Fruit fly (Drosophila melanogaster) whole organism, adult: ENCODE data around the gene Cp7Fa.
A peak's percentile ranks its signal among the peaks of the same experiment; 100 is the strongest.

Experiments used
- CG11617 ChIP-seq: fragments of 200-800 bp; sonication (Bioruptor generic); optimal IDR thresholded peaks from 2 replicates; lab custom pipeline; 2017; ENCODE audit warnings: mild to moderate bottlenecking, missing biosample characterization, missing genetic modification reagents, missing genetic modification characterization
- CG12768 ChIP-seq: fragments of 200-800 bp; sonication (Bioruptor generic); optimal IDR thresholded peaks from 2 replicates; lab custom pipeline; 2017; ENCODE audit warnings: missing biosample characterization, missing genetic modification characterization, mild to moderate bottlenecking, moderate library complexity, missing genetic modification reagents
- CG14711 ChIP-seq: fragments of 200-800 bp; sonication (Bioruptor generic); optimal IDR thresholded peaks from 2 replicates; lab custom pipeline; 2018; ENCODE audit warnings: missing biosample characterization, mild to moderate bottlenecking, missing genetic modification characterization, moderate library complexity
- CG1620 ChIP-seq: fragments of 200-800 bp; sonication (Bioruptor generic); optimal IDR thresholded peaks from 2 replicates; lab custom pipeline; 2016; ENCODE audit warnings: missing biosample characterization, missing genetic modification characterization
- CG33017 ChIP-seq: fragments of 200-800 bp; sonication (Bioruptor generic); optimal IDR thresholded peaks from 2 replicates; lab custom pipeline; 2018; ENCODE audit warnings: missing biosample characterization, mild to moderate bottlenecking, missing genetic modification characterization, moderate library complexity
- CG5204 ChIP-seq: fragments of 200-800 bp; sonication (Bioruptor generic); optimal IDR thresholded peaks from 2 replicates; lab custom pipeline; 2016; ENCODE audit warnings: missing biosample characterization, missing genetic modification characterization
- CG7045 ChIP-seq: fragments of 200-800 bp; sonication (Bioruptor generic); optimal IDR thresholded peaks from 2 replicates; lab custom pipeline; 2017; ENCODE audit warnings: missing biosample characterization, mild to moderate bottlenecking, missing genetic modification characterization
- CG7101 ChIP-seq: fragments of 200-800 bp; sonication (Bioruptor generic); optimal IDR thresholded peaks from 2 replicates; lab custom pipeline; 2018; ENCODE audit warnings: missing biosample characterization, mild to moderate bottlenecking, missing genetic modification characterization, moderate library complexity
- Clk ChIP-seq: fragments of 200-800 bp; sonication (Bioruptor generic); optimal IDR thresholded peaks from 2 replicates; lab custom pipeline; 2017; ENCODE audit warnings: missing biosample characterization, missing genetic modification characterization
- Crg-1 ChIP-seq: fragments of 200-800 bp; sonication (Bioruptor generic); optimal IDR thresholded peaks from 2 replicates; lab custom pipeline; 2016; ENCODE audit warnings: missing biosample characterization, missing genetic modification characterization
- Hr96 ChIP-seq: fragments of 200-800 bp; sonication (Bioruptor generic); optimal IDR thresholded peaks from 2 replicates; lab custom pipeline; 2016; ENCODE audit warnings: missing biosample characterization, missing genetic modification characterization
- Mnt ChIP-seq: fragments of 200-800 bp; sonication (Bioruptor generic); optimal IDR thresholded peaks from 2 replicates; lab custom pipeline; 2016; ENCODE audit warnings: missing biosample characterization, mild to moderate bottlenecking, missing genetic modification characterization
- bab1 ChIP-seq: fragments of 200-800 bp; sonication (Bioruptor generic); optimal IDR thresholded peaks from 3 replicates; lab custom pipeline; 2019; ENCODE audit warnings: missing biosample characterization, mild to moderate bottlenecking, missing genetic modification characterization, moderate library complexity
- cic ChIP-seq: fragments of 200-800 bp; sonication (Bioruptor generic); optimal IDR thresholded peaks from 2 replicates; lab custom pipeline; 2017; ENCODE audit warnings: missing biosample characterization, mild to moderate bottlenecking, missing genetic modification characterization, moderate library complexity
- cnc ChIP-seq, 2 experiments: fragments of >200 bp; optimal IDR thresholded peaks; 2 replicates each; lab custom pipeline; 2017
- kay ChIP-seq: fragments of 200-800 bp; sonication (Bioruptor generic); peaks from one replicate; lab custom pipeline; 2016; ENCODE audit warnings: missing biosample characterization, missing genetic modification characterization, borderline replicate concordance
- ovo ChIP-seq: fragments of 200-800 bp; sonication (Bioruptor generic); optimal IDR thresholded peaks from 2 replicates; lab custom pipeline; 2016; ENCODE audit warnings: missing biosample characterization, missing genetic modification characterization
- pad ChIP-seq: fragments of 200-800 bp; sonication (Bioruptor generic); optimal IDR thresholded peaks from 3 replicates; lab custom pipeline; 2017; ENCODE audit warnings: missing biosample characterization, missing genetic modification characterization, mild to moderate bottlenecking, moderate library complexity, missing genetic modification reagents
- tj ChIP-seq: fragments of 200-800 bp; sonication (Bioruptor generic); optimal IDR thresholded peaks from 3 replicates; lab custom pipeline; 2017; ENCODE audit warnings: missing biosample characterization, mild to moderate bottlenecking, missing genetic modification characterization, moderate library complexity
- toe ChIP-seq: fragments of 200-800 bp; sonication (Bioruptor generic); optimal IDR thresholded peaks from 2 replicates; lab custom pipeline; 2016; ENCODE audit warnings: missing biosample characterization, missing genetic modification characterization

The Cp7Fa gene

DNA sequence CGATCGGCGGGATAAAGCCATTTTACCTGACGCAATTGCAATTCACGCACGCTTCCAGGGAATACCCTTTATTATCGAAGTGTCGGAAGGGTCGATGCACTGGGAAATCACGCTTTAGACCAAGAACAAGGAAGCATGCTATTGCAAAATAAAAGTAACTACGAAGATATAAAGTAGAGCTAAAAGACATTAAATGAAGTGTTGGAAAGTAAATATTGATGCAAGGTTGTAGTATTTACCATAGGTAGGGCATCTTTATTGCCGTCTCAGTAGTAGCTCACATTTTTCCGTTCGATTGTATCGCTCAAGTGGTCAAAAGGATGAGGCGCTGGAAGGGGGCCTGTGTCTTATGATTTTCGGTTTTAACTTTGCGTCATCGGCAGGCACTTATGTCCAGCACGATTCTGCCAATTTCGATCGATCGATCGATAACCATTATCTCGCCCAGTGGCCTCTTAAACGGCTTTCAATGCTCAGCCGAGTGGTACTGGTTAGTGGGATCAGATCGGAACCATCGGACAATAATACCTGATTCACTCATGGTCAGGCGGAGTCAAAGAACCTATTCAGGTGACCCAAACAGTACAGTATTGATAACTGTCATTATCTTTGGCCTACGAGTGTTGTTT is 27.0 kb downstream of the Cp7Fa start:
- TF ChIP-seq CG11617 (GFP tag; lab: Kevin White, UChicago): no peak
- no peak for TF ChIP-seq ovo (GFP tag; lab: Kevin White, UChicago)
- TF ChIP-seq CG33017 (tag; lab: Kevin White, UChicago): no peak
- no peak for TF ChIP-seq CG12768 (GFP tag; lab: Kevin White, UChicago)
- TF ChIP-seq CG7101: peak; percentile 1
- no peak for TF ChIP-seq CG14711 (tag; lab: Kevin White, UChicago)

DNA sequence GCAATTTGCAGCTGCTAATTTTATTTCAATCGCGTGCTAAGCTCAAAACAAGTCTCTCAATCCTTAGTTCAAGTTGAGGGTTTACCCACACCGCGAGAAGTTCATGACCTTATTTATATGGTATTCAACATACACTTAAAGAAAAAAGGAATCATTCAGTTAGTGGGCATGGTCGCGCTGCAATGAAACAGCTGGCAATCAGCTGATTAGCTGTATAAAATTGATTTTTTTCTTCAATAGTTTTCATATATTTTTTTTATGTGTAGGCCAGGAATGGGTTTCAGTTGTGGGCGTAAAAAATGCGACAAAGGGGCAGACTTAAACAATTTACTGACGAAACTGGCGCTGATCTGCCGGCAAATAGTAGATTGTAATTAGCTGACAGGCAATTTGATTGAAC is 28.5 kb downstream of the Cp7Fa start:
- TF ChIP-seq CG33017 (tag; lab: Kevin White, UChicago) (no peak), CG7045 (GFP tag; lab: Kevin White, UChicago) (no peak), CG11617 (GFP tag; lab: Kevin White, UChicago) (no peak), toe (GFP tag; lab: Kevin White, UChicago) (no peak), Clk (GFP tag; lab: Kevin White, UChicago) (no peak), bab1 (no peak), tj (no peak), kay (no peak), CG7101 (no peak), CG5204 (GFP tag; lab: Kevin White, UChicago) (no peak), CG12768 (GFP tag; lab: Kevin White, UChicago) (no peak), cnc (optimal IDR thresholded peaks at IDR 0.05; lab: Kevin White, UChicago) (no peak), Hr96 (GFP tag; lab: Kevin White, UChicago) (no peak), CG14711 (tag; lab: Kevin White, UChicago) (no peak), ovo (GFP tag; lab: Kevin White, UChicago) (no peak), CG1620 (GFP tag; lab: Kevin White, UChicago) (no peak), Crg-1 (GFP tag; lab: Kevin White, UChicago) (no peak), Mnt (GFP tag; lab: Kevin White, UChicago) (no peak)

DNA sequence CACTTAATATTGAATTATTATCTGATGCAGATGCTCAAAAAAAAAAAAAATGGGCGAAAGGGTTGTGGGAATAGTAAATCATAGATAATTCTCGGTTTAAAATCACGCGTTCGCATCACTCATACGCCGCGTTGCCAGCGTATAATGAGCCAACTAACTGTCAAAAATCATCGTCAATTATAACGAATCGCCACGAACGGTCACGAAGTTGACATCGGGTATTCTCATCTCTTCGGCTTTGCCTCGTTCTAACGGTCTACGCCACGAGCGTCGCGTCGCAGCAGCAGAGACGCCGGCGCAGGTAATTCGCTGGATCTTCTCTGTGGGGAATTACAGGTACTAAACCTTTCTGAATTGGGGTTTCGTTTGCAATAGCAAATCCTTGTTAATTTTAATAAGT is 30.7 kb downstream of the Cp7Fa start:
- TF ChIP-seq bab1: no peak
- TF ChIP-seq Crg-1 (GFP tag; lab: Kevin White, UChicago): no peak
- no peak for TF ChIP-seq CG33017 (tag; lab: Kevin White, UChicago)
- no peak for TF ChIP-seq CG5204 (GFP tag; lab: Kevin White, UChicago)
- no peak for TF ChIP-seq kay
- no peak for TF ChIP-seq CG12768 (GFP tag; lab: Kevin White, UChicago)
- no peak for TF ChIP-seq CG11617 (GFP tag; lab: Kevin White, UChicago)
- no peak for TF ChIP-seq CG1620 (GFP tag; lab: Kevin White, UChicago)
- TF ChIP-seq Hr96 (GFP tag; lab: Kevin White, UChicago): no peak
- TF ChIP-seq Mnt (GFP tag; lab: Kevin White, UChicago): no peak
- no peak for TF ChIP-seq toe (GFP tag; lab: Kevin White, UChicago)
- TF ChIP-seq pad: no peak
- no peak for TF ChIP-seq CG7101
- no peak for TF ChIP-seq CG7045 (GFP tag; lab: Kevin White, UChicago)
- no peak for TF ChIP-seq ovo (GFP tag; lab: Kevin White, UChicago)

DNA sequence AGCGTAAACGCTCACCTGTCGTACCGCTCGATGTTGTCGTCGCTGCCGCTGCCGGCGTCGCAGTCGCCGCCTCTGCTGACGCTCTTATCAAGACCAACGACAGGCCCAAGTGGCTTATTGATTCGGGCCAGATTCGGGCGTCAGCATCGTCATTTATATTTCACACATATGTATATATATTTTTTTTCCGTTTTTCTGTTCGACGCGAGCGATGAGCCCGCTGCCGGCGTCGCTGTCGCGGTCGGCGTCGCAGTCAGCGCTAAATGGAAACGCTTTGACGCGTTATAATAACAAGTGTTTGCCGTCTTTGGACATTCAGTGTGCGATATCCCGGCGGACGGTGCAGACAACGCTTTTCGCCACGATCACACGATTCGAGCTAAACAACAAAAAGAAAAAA is 31.4 kb downstream of the Cp7Fa start:
- TF ChIP-seq tj (no peak), CG5204 (GFP tag; lab: Kevin White, UChicago) (no peak), CG7101 (no peak), cic (GFP tag; lab: Kevin White, UChicago) (peak; percentile 38)

DNA sequence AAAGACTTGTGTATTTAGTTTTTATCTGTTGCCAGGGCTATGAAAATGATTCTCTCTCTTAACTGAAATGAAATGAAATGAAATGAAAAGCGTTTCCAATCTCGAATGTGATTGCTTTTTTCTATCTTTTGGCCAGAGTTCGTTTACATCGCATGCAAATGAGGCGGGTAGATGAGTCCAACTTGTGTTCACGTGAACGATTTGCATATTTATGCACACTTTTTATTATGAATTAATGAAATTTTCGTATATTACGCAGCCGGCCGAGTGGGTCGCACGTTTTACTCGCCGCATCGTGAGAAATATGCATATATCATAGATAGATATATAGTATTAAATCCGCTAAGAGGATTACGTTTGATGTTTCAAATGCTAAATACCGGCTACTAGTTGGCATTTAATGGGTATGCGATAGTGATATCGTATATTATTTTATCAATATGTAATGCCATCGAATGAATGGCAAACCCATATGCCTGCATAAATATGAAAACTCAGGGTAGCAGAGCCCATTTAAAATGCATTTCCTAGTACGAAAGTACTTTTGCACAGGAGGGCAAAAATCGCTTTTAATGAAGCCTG is 34.4 kb downstream of the Cp7Fa start:
- no peak for TF ChIP-seq cic (GFP tag; lab: Kevin White, UChicago)
- no peak for TF ChIP-seq toe (GFP tag; lab: Kevin White, UChicago)
- no peak for TF ChIP-seq bab1
- TF ChIP-seq ovo (GFP tag; lab: Kevin White, UChicago): no peak
- TF ChIP-seq CG12768 (GFP tag; lab: Kevin White, UChicago): no peak
- no peak for TF ChIP-seq kay

DNA sequence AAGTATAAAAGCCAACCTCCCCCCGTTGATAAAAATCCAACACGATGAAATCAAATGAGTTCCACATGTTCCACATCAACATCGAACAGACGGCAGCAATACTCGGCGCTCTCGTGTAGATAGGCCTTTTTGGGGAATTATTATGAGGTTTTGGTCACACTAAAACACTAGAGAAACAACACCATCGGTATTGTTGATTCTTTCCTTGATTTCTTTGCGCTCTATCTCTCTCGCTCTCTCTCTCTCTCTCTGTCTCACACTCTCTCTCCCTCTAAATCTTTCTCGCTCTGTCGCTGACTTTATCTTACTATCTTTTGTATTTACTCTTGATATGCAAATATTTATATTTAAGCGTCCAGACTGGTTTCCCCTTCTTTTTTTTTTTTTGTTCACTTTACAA is 40.0 kb downstream of the Cp7Fa start:
- TF ChIP-seq cic (GFP tag; lab: Kevin White, UChicago) (no peak), CG11617 (GFP tag; lab: Kevin White, UChicago) (no peak), Clk (GFP tag; lab: Kevin White, UChicago) (no peak), CG7045 (GFP tag; lab: Kevin White, UChicago) (peak; percentile 23), CG7101 (peak; percentile 49)

DNA sequence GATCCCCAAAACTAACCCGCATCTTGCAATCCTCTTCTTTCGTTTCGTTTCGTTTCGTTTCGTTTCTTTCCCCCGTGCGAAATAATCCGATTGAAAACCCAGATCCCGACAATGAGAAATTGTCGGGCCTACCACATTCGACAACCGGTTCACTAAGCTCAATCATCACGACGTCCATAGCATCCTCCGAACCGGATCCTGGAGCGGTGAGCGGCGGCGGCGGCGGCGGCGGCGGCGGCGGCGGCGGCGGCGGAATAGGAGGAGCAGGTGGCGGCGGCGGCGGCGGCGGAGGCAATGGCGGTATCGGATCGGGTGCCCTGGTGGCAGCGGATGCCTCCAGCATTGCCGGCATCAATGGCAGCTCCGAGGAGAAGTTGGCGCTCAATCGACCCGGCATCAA is 41.6 kb downstream of the Cp7Fa start:
- TF ChIP-seq Hr96 (GFP tag; lab: Kevin White, UChicago): no peak
- TF ChIP-seq CG14711 (tag; lab: Kevin White, UChicago): no peak
- no peak for TF ChIP-seq CG33017 (tag; lab: Kevin White, UChicago)
- TF ChIP-seq CG7101: no peak
- no peak for TF ChIP-seq ovo (GFP tag; lab: Kevin White, UChicago)
- TF ChIP-seq Crg-1 (GFP tag; lab: Kevin White, UChicago): no peak
- TF ChIP-seq CG7045 (GFP tag; lab: Kevin White, UChicago): no peak
- TF ChIP-seq Clk (GFP tag; lab: Kevin White, UChicago): no peak
- TF ChIP-seq bab1: no peak
- no peak for TF ChIP-seq toe (GFP tag; lab: Kevin White, UChicago)
- no peak for TF ChIP-seq CG12768 (GFP tag; lab: Kevin White, UChicago)
- TF ChIP-seq cnc (optimal IDR thresholded peaks at IDR 0.05; lab: Kevin White, UChicago): no peak
- no peak for TF ChIP-seq Mnt (GFP tag; lab: Kevin White, UChicago)
- no peak for TF ChIP-seq CG1620 (GFP tag; lab: Kevin White, UChicago)
- TF ChIP-seq CG11617 (GFP tag; lab: Kevin White, UChicago): no peak
